Worm (Caenorhabditis elegans) whole organism, L4 larva: Measurements from ENCODE around the gene C03B1.10.

Source experiments
- Y105C5A.15 ChIP-seq: fragments of 200-800 bp; sonication (Bioruptor generic); IDR thresholded peaks from 2 replicates; pipeline ENCODE4 v1.3.6; 2022; ENCODE audit warnings: missing genetic modification characterization, missing compliant biosample characterization
- nhr-77 ChIP-seq: fragments of 150-350 bp; optimal IDR thresholded peaks from 2 replicates; lab custom pipeline; 2014; ENCODE audit warnings: missing biosample characterization, missing genetic modification characterization

DNA sequence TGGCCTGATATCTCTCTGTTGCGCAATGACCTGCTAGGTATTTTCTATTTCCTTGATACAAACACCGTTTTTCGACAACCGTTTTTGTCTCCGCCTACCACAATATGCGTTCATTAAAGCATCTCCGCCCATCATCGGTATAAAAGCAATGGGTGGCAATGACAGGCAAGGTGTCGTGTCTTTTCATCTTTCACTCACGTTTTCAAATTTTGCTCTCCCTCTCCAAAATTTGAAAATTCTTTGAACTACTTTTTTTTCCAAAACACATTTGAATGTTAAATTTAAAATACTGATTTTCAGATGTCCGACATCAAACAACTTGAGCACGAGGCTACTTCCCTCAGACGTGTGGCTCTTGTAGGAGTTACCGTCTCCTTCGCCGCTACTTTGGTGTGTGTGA lies 28.8 kb downstream of the C03B1.10 start, which contains the start of gene col-169:
- no peak for TF ChIP-seq Y105C5A.15 (GFP tag; lab: Robert Waterston, UW)
- TF ChIP-seq nhr-77 (tag; lab: Kevin White, UChicago) = no peak
